Fruit fly (Drosophila melanogaster) whole organism, prepupa: ENCODE measurements around the gene Hydr2.
A peak's percentile ranks its signal among the peaks of the same experiment; 100 is the strongest.

Experiments used
- Blimp-1 ChIP-seq: fragments of 200-800 bp; sonication (Bioruptor generic); optimal IDR thresholded peaks from 3 replicates; lab custom pipeline; 2017; ENCODE audit warnings: missing biosample characterization, missing genetic modification characterization, mild to moderate bottlenecking, moderate library complexity, missing genetic modification reagents
- CG11762 ChIP-seq: fragments of 200-800 bp; sonication (Bioruptor generic); optimal IDR thresholded peaks from 3 replicates; lab custom pipeline; 2016; ENCODE audit warnings: missing biosample characterization, missing genetic modification characterization; ENCODE audit not compliant: insufficient read depth
- CG11902 ChIP-seq: fragments of 200-800 bp; sonication (Bioruptor generic); optimal IDR thresholded peaks from 3 replicates; lab custom pipeline; 2016; ENCODE audit warnings: missing biosample characterization, missing genetic modification characterization
- CG15336 ChIP-seq: fragments of 200-800 bp; sonication (Bioruptor generic); IDR thresholded peaks from 2 replicates; pipeline ENCODE4 v1.3.6; 2022; ENCODE audit warnings: missing biosample characterization, missing genetic modification characterization
- CG1621 ChIP-seq: fragments of 200-800 bp; sonication (Bioruptor generic); optimal IDR thresholded peaks from 3 replicates; lab custom pipeline; 2018; ENCODE audit warnings: missing biosample characterization, mild to moderate bottlenecking, missing genetic modification characterization
- CG31627 ChIP-seq: fragments of 200-800 bp; sonication (Bioruptor generic); optimal IDR thresholded peaks from 3 replicates; lab custom pipeline; 2016; ENCODE audit warnings: missing biosample characterization, missing genetic modification characterization
- CG32006 ChIP-seq: fragments of 200-800 bp; sonication (Bioruptor generic); optimal IDR thresholded peaks from 3 replicates; lab custom pipeline; 2017; ENCODE audit warnings: missing biosample characterization, mild to moderate bottlenecking, missing genetic modification characterization
- CG34406 ChIP-seq: fragments of 200-800 bp; sonication (Bioruptor generic); optimal IDR thresholded peaks from 3 replicates; lab custom pipeline; 2016; ENCODE audit warnings: missing biosample characterization, missing genetic modification characterization
- CG6276 ChIP-seq: fragments of 200-800 bp; sonication (Bioruptor generic); optimal IDR thresholded peaks from 2 replicates; lab custom pipeline; 2017; ENCODE audit warnings: missing biosample characterization, mild to moderate bottlenecking, missing genetic modification characterization
- CG6792 ChIP-seq: fragments of 200-800 bp; sonication (Bioruptor generic); optimal IDR thresholded peaks from 3 replicates; lab custom pipeline; 2016; ENCODE audit warnings: missing biosample characterization, missing genetic modification characterization
- CG6854 ChIP-seq: fragments of 200-800 bp; sonication (Bioruptor generic); optimal IDR thresholded peaks from 2 replicates; lab custom pipeline; 2017; ENCODE audit warnings: missing biosample characterization, mild to moderate bottlenecking, missing genetic modification characterization
- CG8319 ChIP-seq: fragments of 200-800 bp; sonication (Bioruptor generic); optimal IDR thresholded peaks from 3 replicates; lab custom pipeline; 2016; ENCODE audit warnings: missing biosample characterization, missing genetic modification characterization
- CG9139 ChIP-seq: fragments of 200-800 bp; sonication (Bioruptor generic); optimal IDR thresholded peaks from 3 replicates; lab custom pipeline; 2017; ENCODE audit warnings: missing biosample characterization, mild to moderate bottlenecking, missing genetic modification characterization
- Eip75B ChIP-seq: fragments of 200-800 bp; sonication (Bioruptor generic); optimal IDR thresholded peaks from 3 replicates; lab custom pipeline; 2016; ENCODE audit warnings: missing biosample characterization, missing genetic modification characterization
- Eip93F ChIP-seq: fragments of 200-800 bp; sonication (Bioruptor generic); optimal IDR thresholded peaks from 2 replicates; lab custom pipeline; 2016; ENCODE audit warnings: missing biosample characterization, mild to moderate bottlenecking, missing genetic modification characterization
- Ets21C ChIP-seq: fragments of 200-800 bp; sonication (Bioruptor generic); optimal IDR thresholded peaks from 3 replicates; lab custom pipeline; 2016; ENCODE audit warnings: missing biosample characterization, missing genetic modification characterization
- Ets96B ChIP-seq: fragments of 200-800 bp; optimal IDR thresholded peaks from 2 replicates; lab custom pipeline; 2019; ENCODE audit warnings: missing biosample characterization, mild to moderate bottlenecking, missing genetic modification characterization, moderate library complexity
- Gug ChIP-seq: fragments of 200-800 bp; sonication (Bioruptor generic); IDR thresholded peaks from 2 replicates; pipeline ENCODE4 v1.3.6; 2022; ENCODE audit warnings: missing biosample characterization, missing genetic modification characterization
- Hr38 ChIP-seq: sonication (Bioruptor generic); optimal IDR thresholded peaks from 2 replicates; lab custom pipeline; 2016; ENCODE audit warnings: missing biosample characterization, missing genetic modification characterization
- Hr4 ChIP-seq: fragments of 200-800 bp; sonication (Bioruptor generic); optimal IDR thresholded peaks from 3 replicates; lab custom pipeline; 2016; ENCODE audit warnings: missing biosample characterization, missing genetic modification characterization
- Lpt ChIP-seq: fragments of 200-800 bp; sonication (Bioruptor generic); optimal IDR thresholded peaks from 3 replicates; lab custom pipeline; 2016; ENCODE audit warnings: missing biosample characterization, missing genetic modification characterization
- Met ChIP-seq: fragments of 200-800 bp; sonication (Bioruptor generic); optimal IDR thresholded peaks from 3 replicates; lab custom pipeline; 2016; ENCODE audit warnings: missing biosample characterization, missing genetic modification characterization
- OdsH ChIP-seq: fragments of 200-800 bp; sonication (Bioruptor generic); optimal IDR thresholded peaks from 3 replicates; lab custom pipeline; 2016; ENCODE audit warnings: missing biosample characterization, missing genetic modification characterization
- Smox ChIP-seq: fragments of 200-800 bp; sonication (Bioruptor generic); optimal IDR thresholded peaks from 3 replicates; lab custom pipeline; 2016; ENCODE audit warnings: missing biosample characterization, missing genetic modification characterization
- Sox15 ChIP-seq: fragments of 200-800 bp; sonication (Bioruptor generic); optimal IDR thresholded peaks from 3 replicates; lab custom pipeline; 2016; ENCODE audit warnings: missing biosample characterization, missing genetic modification characterization
- acj6 ChIP-seq: fragments of 200-800 bp; sonication (Bioruptor generic); optimal IDR thresholded peaks from 3 replicates; lab custom pipeline; 2016; ENCODE audit warnings: missing biosample characterization, missing genetic modification characterization
- cyc ChIP-seq: fragments of 200-800 bp; sonication (Bioruptor generic); optimal IDR thresholded peaks from 3 replicates; lab custom pipeline; 2016; ENCODE audit warnings: missing biosample characterization, missing genetic modification characterization
- dsx ChIP-seq: fragments of 200-800 bp; optimal IDR thresholded peaks from 3 replicates; lab custom pipeline; 2019; ENCODE audit warnings: missing biosample characterization, mild to moderate bottlenecking, missing genetic modification characterization, moderate library complexity; ENCODE audit not compliant: poor library complexity, severe bottlenecking
- esn ChIP-seq: fragments of 200-800 bp; sonication (Bioruptor generic); optimal IDR thresholded peaks from 2 replicates; lab custom pipeline; 2016; ENCODE audit warnings: missing biosample characterization, mild to moderate bottlenecking, missing genetic modification characterization, moderate library complexity
- fd59A ChIP-seq: fragments of 200-800 bp; sonication (Bioruptor generic); optimal IDR thresholded peaks from 2 replicates; lab custom pipeline; 2017; ENCODE audit warnings: missing biosample characterization, mild to moderate bottlenecking, missing genetic modification characterization, missing genetic modification reagents
- fd85E ChIP-seq: fragments of 200-800 bp; sonication (Bioruptor generic); optimal IDR thresholded peaks from 3 replicates; lab custom pipeline; 2016; ENCODE audit warnings: missing biosample characterization, missing genetic modification characterization
- lz ChIP-seq: fragments of 200-800 bp; sonication (Bioruptor generic); optimal IDR thresholded peaks from 3 replicates; lab custom pipeline; 2016; ENCODE audit warnings: missing biosample characterization, missing genetic modification characterization
- net ChIP-seq: fragments of 200-800 bp; sonication (Bioruptor generic); optimal IDR thresholded peaks from 3 replicates; lab custom pipeline; 2016; ENCODE audit warnings: missing biosample characterization, missing genetic modification characterization
- pdm3 ChIP-seq: fragments of 200-800 bp; sonication (Bioruptor generic); optimal IDR thresholded peaks from 3 replicates; lab custom pipeline; 2016; ENCODE audit warnings: missing biosample characterization, missing genetic modification characterization
- spab ChIP-seq: fragments of 200-800 bp; sonication (Bioruptor generic); optimal IDR thresholded peaks from 2 replicates; lab custom pipeline; 2017; ENCODE audit warnings: missing biosample characterization, mild to moderate bottlenecking, missing genetic modification characterization, missing genetic modification reagents
- ss ChIP-seq, 2 experiments: fragments of 200-800 bp; sonication (Bioruptor generic); optimal IDR thresholded peaks; 2 replicates in 1 of 2; 3 replicates in 1 of 2; lab custom pipeline; 2017 to 2018; ENCODE audit warnings: mild to moderate bottlenecking in 2 of 2, missing biosample characterization in 2 of 2, missing genetic modification characterization in 2 of 2, moderate library complexity in 1 of 2
- svp ChIP-seq: fragments of 200-800 bp; sonication (Bioruptor generic); peaks from one replicate; lab custom pipeline; 2016; ENCODE audit warnings: missing biosample characterization, missing genetic modification characterization
- topi ChIP-seq: fragments of 200-800 bp; sonication (Bioruptor generic); optimal IDR thresholded peaks from 3 replicates; lab custom pipeline; 2016; ENCODE audit warnings: missing biosample characterization, missing genetic modification characterization
- vri ChIP-seq: fragments of 200-800 bp; sonication (Bioruptor generic); optimal IDR thresholded peaks from 3 replicates; lab custom pipeline; 2016; ENCODE audit warnings: missing biosample characterization, mild to moderate bottlenecking, missing genetic modification characterization

The Hydr2 gene

dm6 chr2L:3131641-3132040 is 31.8 kb upstream of the Hydr2 start:
- TF ChIP-seq Ets21C (no peak), svp (GFP tag; lab: Kevin White, UChicago) (no peak), CG6792 (no peak), Lpt (GFP tag; lab: Kevin White, UChicago) (no peak), pdm3 (no peak), Sox15 (no peak), fd59A (GFP tag; lab: Kevin White, UChicago) (no peak), Blimp-1 (no peak), Eip75B (GFP tag; lab: Kevin White, UChicago) (no peak), cyc (no peak), Smox (no peak), vri (GFP tag; lab: Kevin White, UChicago) (no peak), fd85E (GFP tag; lab: Kevin White, UChicago) (no peak), CG31627 (GFP tag; lab: Kevin White, UChicago) (no peak), CG11902 (GFP tag; lab: Kevin White, UChicago) (no peak), Gug (no peak), Met (GFP tag; lab: Kevin White, UChicago) (no peak), Eip93F (GFP tag; lab: Kevin White, UChicago) (no peak)

DNA sequence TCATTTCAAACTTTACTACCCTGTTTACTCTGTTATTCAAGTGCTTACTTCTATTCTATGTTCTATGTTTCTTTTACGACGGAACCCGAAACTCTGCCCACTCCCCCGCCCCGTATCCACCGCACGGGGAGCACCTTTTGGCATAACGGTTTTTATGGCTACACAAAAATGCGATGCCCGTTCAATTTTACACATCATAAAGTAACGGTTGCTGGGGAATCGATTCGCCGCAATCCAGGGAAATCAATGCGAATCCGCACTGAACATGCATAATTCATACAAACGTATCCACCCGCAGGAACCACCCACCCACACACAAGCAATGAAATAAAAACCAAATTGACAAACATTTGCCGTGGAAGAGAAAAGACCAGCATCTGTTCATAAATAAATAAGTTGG is 19.5 kb upstream of the Hydr2 start:
- TF ChIP-seq svp (GFP tag; lab: Kevin White, UChicago) (no peak), CG32006 (no peak), CG6792 (no peak)

dm6 chr2L:3144709-3145108 is 18.7 kb upstream of the Hydr2 start, which contains the start of gene toc:
Gene toc, minus strand, starts transcription at chr2L:3144786.
- no peak for TF ChIP-seq Ets21C
- TF ChIP-seq CG15336 (GFP tag; lab: Robert Waterston, UW): 0 out of 2 replicates have a peak, but pooled peaks have one; percentile 8
- TF ChIP-seq dsx: peak; percentile 42
- TF ChIP-seq, all 60 proteins: peak for 2

DNA sequence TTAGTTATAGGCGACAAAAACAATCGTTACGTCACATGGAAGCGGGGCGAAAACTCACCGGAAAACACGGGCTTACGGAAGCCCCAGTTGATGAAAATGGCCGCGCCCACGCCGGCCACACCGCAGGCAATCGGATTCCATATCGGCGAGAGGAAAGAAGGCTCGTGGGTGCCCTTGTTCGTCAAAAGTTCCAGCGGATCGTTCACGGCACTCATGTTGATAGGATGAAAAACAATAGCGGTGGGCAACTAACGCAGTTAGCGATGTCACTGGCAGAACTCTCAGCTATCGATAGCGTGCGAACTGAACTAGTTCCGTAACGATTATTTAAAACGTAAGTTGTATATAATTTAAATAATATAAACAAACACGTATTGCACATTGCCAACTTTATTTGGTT is 18.0 kb upstream of the Hydr2 start, which contains the start of gene ND-B14.5B:
Gene ND-B14.5B (minus strand): TSS at position 379 of the 400 bp plus-strand sequence.
- TF ChIP-seq spab (GFP tag; lab: Kevin White, UChicago) (no peak), vri (GFP tag; lab: Kevin White, UChicago) (peak; percentile 54)
- TF ChIP-seq, all 60 proteins: peak for 1

dm6 chr2L:3145897-3146296 is 17.5 kb upstream of the Hydr2 start:
- no peak for TF ChIP-seq CG31627 (GFP tag; lab: Kevin White, UChicago)
- TF ChIP-seq ss (GFP tag; optimal IDR thresholded peaks at IDR 0.05; lab: Kevin White, UChicago): no peak
- TF ChIP-seq CG6854 (GFP tag; lab: Kevin White, UChicago): no peak
- no peak for TF ChIP-seq Eip75B (GFP tag; lab: Kevin White, UChicago)
- no peak for TF ChIP-seq fd59A (GFP tag; lab: Kevin White, UChicago)
- no peak for TF ChIP-seq CG6276 (GFP tag; lab: Kevin White, UChicago)
- no peak for TF ChIP-seq Eip93F (GFP tag; lab: Kevin White, UChicago)
- no peak for TF ChIP-seq topi
- TF ChIP-seq Blimp-1: no peak
- TF ChIP-seq CG34406: no peak
- TF ChIP-seq CG11762: no peak
- TF ChIP-seq CG6792: no peak
- no peak for TF ChIP-seq pdm3
- TF ChIP-seq Lpt (GFP tag; lab: Kevin White, UChicago): no peak
- no peak for TF ChIP-seq Hr38
- no peak for TF ChIP-seq CG9139 (GFP tag; lab: Kevin White, UChicago)
- TF ChIP-seq CG8319 (GFP tag; lab: Kevin White, UChicago): no peak
- TF ChIP-seq CG11902 (GFP tag; lab: Kevin White, UChicago): no peak
- TF ChIP-seq, all 60 proteins: peak for 0

- TF ChIP-seq Hr38: no peak
- TF ChIP-seq Ets96B: no peak
- peak; percentile 5 for TF ChIP-seq OdsH (GFP tag; lab: Kevin White, UChicago)
- no peak for TF ChIP-seq esn (GFP tag; lab: Kevin White, UChicago)
- no peak for TF ChIP-seq Smox
- TF ChIP-seq CG31627 (GFP tag; lab: Kevin White, UChicago): no peak
- no peak for TF ChIP-seq Sox15
- TF ChIP-seq lz: no peak
- TF ChIP-seq Eip75B (GFP tag; lab: Kevin White, UChicago): no peak
- TF ChIP-seq CG32006: peak; percentile 69
- no peak for TF ChIP-seq Ets21C
- no peak for TF ChIP-seq pdm3
- peak; percentile 67 for TF ChIP-seq Hr4
- no peak for TF ChIP-seq topi
- TF ChIP-seq acj6 (GFP tag; lab: Kevin White, UChicago): no peak
- no peak for TF ChIP-seq dsx
- no peak for TF ChIP-seq CG6854 (GFP tag; lab: Kevin White, UChicago)
- no peak for TF ChIP-seq CG1621 (tag; lab: Kevin White, UChicago)
- peak; percentile 15 for TF ChIP-seq net (GFP tag; lab: Kevin White, UChicago)
- TF ChIP-seq CG11902 (GFP tag; lab: Kevin White, UChicago): no peak
- peak; percentile 66 for TF ChIP-seq Lpt (GFP tag; lab: Kevin White, UChicago)
- TF ChIP-seq fd59A (GFP tag; lab: Kevin White, UChicago): no peak
Measured at dm6 chr2L:3148959-3149591, 14.4 kb upstream of the Hydr2 start.
